Worm (Caenorhabditis elegans) whole organism, L4 larva: ENCODE measurements around the gene T23B12.11.

Experiments used
- F10B5.3 ChIP-seq: sonication (generic microtip); optimal IDR thresholded peaks from 2 replicates; lab custom pipeline; 2016; ENCODE audit warnings: mild to moderate bottlenecking, missing genetic modification characterization, missing compliant biosample characterization
- F37D6.2 ChIP-seq: sonication (generic microtip); optimal IDR thresholded peaks from 2 replicates; lab custom pipeline; 2016; ENCODE audit warnings: mild to moderate bottlenecking, missing genetic modification characterization, missing compliant biosample characterization
- F44E2.7 ChIP-seq: fragments of 200-800 bp; sonication (Bioruptor generic); IDR thresholded peaks from 2 replicates; pipeline ENCODE4 v2.1.2; 2022; ENCODE audit warnings: missing genetic modification characterization, missing compliant biosample characterization
- ZK337.2 ChIP-seq: fragments of 200-800 bp; sonication (Bioruptor generic); IDR thresholded peaks from 2 replicates; pipeline ENCODE4 v1.3.6; 2022; ENCODE audit warnings: missing genetic modification reagents, missing genetic modification characterization, missing compliant biosample characterization
- ama-1 ChIP-seq: fragments of 150-350 bp; optimal IDR thresholded peaks from 2 replicates; lab custom pipeline; 2014; ENCODE audit warnings: inconsistent platforms, mixed read lengths
- attf-4 ChIP-seq: sonication (generic microtip); optimal IDR thresholded peaks from 3 replicates; lab custom pipeline; 2017; ENCODE audit warnings: missing biosample characterization, missing genetic modification characterization
- ceh-32 ChIP-seq: sonication (generic microtip); optimal IDR thresholded peaks from 2 replicates; lab custom pipeline; 2016; ENCODE audit warnings: mild to moderate bottlenecking, missing genetic modification characterization, missing compliant biosample characterization; ENCODE audit not compliant: poor library complexity
- ceh-62 ChIP-seq: sonication (generic microtip); optimal IDR thresholded peaks from 2 replicates; lab custom pipeline; 2017; ENCODE audit warnings: missing biosample characterization, missing genetic modification characterization
- cey-2 ChIP-seq: sonication (generic microtip); optimal IDR thresholded peaks from 3 replicates; lab custom pipeline; 2017; ENCODE audit warnings: missing genetic modification characterization, mild to moderate bottlenecking, missing compliant biosample characterization, antibody characterized with exemption, borderline replicate concordance; ENCODE audit not compliant: insufficient read depth
- daf-16 ChIP-seq, 3 experiments: sonication (generic microtip); optimal IDR thresholded peaks; 2 replicates each; lab custom pipeline; 2016 to 2017; ENCODE audit warnings: missing genetic modification characterization in 3 of 3, missing genetic modification reagents in 3 of 3, mild to moderate bottlenecking in 2 of 3, missing compliant biosample characterization in 2 of 3, missing biosample characterization in 1 of 3, moderate library complexity in 1 of 3
- dve-1 ChIP-seq: sonication (generic microtip); optimal IDR thresholded peaks from 2 replicates; lab custom pipeline; 2017; ENCODE audit warnings: antibody characterized with exemption, mild to moderate bottlenecking, missing genetic modification characterization, missing compliant biosample characterization; ENCODE audit not compliant: insufficient read depth
- hlh-11 ChIP-seq: fragments of 200-800 bp; sonication (Bioruptor generic); optimal IDR thresholded peaks from 2 replicates; lab custom pipeline; 2018; ENCODE audit warnings: mild to moderate bottlenecking, missing genetic modification characterization, missing compliant biosample characterization
- hlh-30 ChIP-seq: sonication (generic microtip); optimal IDR thresholded peaks from 2 replicates; lab custom pipeline; 2017; ENCODE audit warnings: antibody characterized with exemption, mild to moderate bottlenecking, missing genetic modification characterization, missing compliant biosample characterization; ENCODE audit not compliant: insufficient read depth
- lin-39 ChIP-seq: fragments of 150-350 bp; optimal IDR thresholded peaks from 2 replicates; lab custom pipeline; 2014; ENCODE audit warnings: missing biosample characterization, missing genetic modification reagents, missing genetic modification characterization
- madf-5 ChIP-seq, 2 experiments: fragments of 200-800 bp; sonication (Bioruptor generic); IDR thresholded peaks; 2 replicates each; pipeline ENCODE4 v1.3.6; 2022; ENCODE audit warnings: missing compliant biosample characterization in 2 of 2, missing genetic modification characterization in 2 of 2
- mxl-3 ChIP-seq: fragments of 200-800 bp; sonication (Bioruptor generic); optimal IDR thresholded peaks from 2 replicates; lab custom pipeline; 2018; ENCODE audit warnings: mild to moderate bottlenecking, missing genetic modification characterization, missing compliant biosample characterization
- nhr-102 ChIP-seq: sonication (generic microtip); optimal IDR thresholded peaks from 2 replicates; lab custom pipeline; 2016; ENCODE audit warnings: mild to moderate bottlenecking, missing genetic modification characterization, moderate library complexity, missing compliant biosample characterization
- nhr-111 ChIP-seq: fragments of 200-800 bp; sonication (Bioruptor generic); optimal IDR thresholded peaks from 2 replicates; lab custom pipeline; 2018; ENCODE audit warnings: mild to moderate bottlenecking, missing genetic modification characterization, missing compliant biosample characterization
- nhr-28 ChIP-seq: fragments of 150-350 bp; optimal IDR thresholded peaks from 2 replicates; lab custom pipeline; 2014; ENCODE audit warnings: missing biosample characterization, missing genetic modification characterization
- nhr-48 ChIP-seq: sonication (generic microtip); optimal IDR thresholded peaks from 2 replicates; lab custom pipeline; 2016; ENCODE audit warnings: mild to moderate bottlenecking, missing genetic modification characterization, missing compliant biosample characterization
- pha-4 ChIP-seq, 2 experiments: fragments of 150-350 bp in 1 of 2; fragments of 200-800 bp in 1 of 2; sonication (Bioruptor generic) in 1 of 2; IDR thresholded peaks in 1 of 2; optimal IDR thresholded peaks in 1 of 2; 2 replicates each; pipeline versions ENCODE4 v1.3.6 to Lab custom; 2014 to 2022; ENCODE audit warnings: missing genetic modification characterization in 2 of 2, missing genetic modification reagents in 2 of 2, missing biosample characterization in 1 of 2, missing compliant biosample characterization in 1 of 2
- pqm-1 ChIP-seq: sonication (generic microtip); optimal IDR thresholded peaks from 2 replicates; lab custom pipeline; 2017; ENCODE audit warnings: missing biosample characterization, missing genetic modification characterization
- set-16 ChIP-seq: fragments of 200-800 bp; sonication (Bioruptor generic); IDR thresholded peaks from 2 replicates; pipeline ENCODE4 v1.3.6; 2022; ENCODE audit warnings: missing genetic modification reagents, missing genetic modification characterization, missing compliant biosample characterization
- skn-1 ChIP-seq: fragments of 150-350 bp; optimal IDR thresholded peaks from 2 replicates; lab custom pipeline; 2014; ENCODE audit warnings: missing biosample characterization, missing genetic modification characterization
- unc-62 ChIP-seq, 3 experiments: fragments of 150-350 bp in 1 of 3; sonication (generic microtip); optimal IDR thresholded peaks in 2 of 3; peaks in 1 of 3; 1 replicate in 1 of 3; 2 replicates in 2 of 3; lab custom pipeline; 2014 to 2017; ENCODE audit warnings: missing biosample characterization in 3 of 3, missing genetic modification characterization in 3 of 3, missing genetic modification reagents in 3 of 3, missing genotype in 1 of 3

Gene T23B12.11

ce11 chrV:8454995-8455446 lies at the start of gene T23B12.11:
T23B12.11 (plus strand) TSS chrV:8455396.
- TF ChIP-seq set-16 (GFP tag; lab: Robert Waterston, UW) (no peak), F37D6.2 (tag; lab: Kevin White, UChicago) (no peak), attf-4 (no peak), F10B5.3 (tag; lab: Kevin White, UChicago) (no peak), lin-39 (tag; lab: Kevin White, UChicago) (no peak), F44E2.7 (GFP tag; lab: Robert Waterston, UW) (no peak), pqm-1 (tag; lab: Kevin White, UChicago) (no peak), daf-16 (GFP tag; optimal IDR thresholded peaks at IDR 0.05; lab: Kevin White, UChicago) (no peak), daf-16 (tag; optimal IDR thresholded peaks at IDR 0.05; lab: Kevin White, UChicago) (no peak)

- TF ChIP-seq madf-5 (GFP tag; IDR thresholded peaks at IDR 0.05; lab: Robert Waterston, UW) (no peak), nhr-28 (tag; lab: Kevin White, UChicago) (no peak)
Measured at ce11 chrV:8406155-8406554, 49.0 kb upstream of the T23B12.11 start.

ce11 chrV:8406911-8407310 lies 48.3 kb upstream of the T23B12.11 start:
- TF ChIP-seq dve-1 (tag; lab: Kevin White, UChicago) (peak; percentile 27), cey-2 (tag; lab: Kevin White, UChicago) (peak; percentile 78), nhr-48 (tag; lab: Kevin White, UChicago) (peak; percentile 35), daf-16 (GFP tag; optimal IDR thresholded peaks at IDR 0.05; lab: Kevin White, UChicago) (no peak), daf-16 (tag; optimal IDR thresholded peaks at IDR 0.05; lab: Kevin White, UChicago) (peak; percentile 54), ceh-32 (tag; lab: Kevin White, UChicago) (no peak), nhr-28 (tag; lab: Kevin White, UChicago) (peak; percentile 11), mxl-3 (peak; percentile 16), hlh-11 (tag; lab: Kevin White, UChicago) (peak; percentile 18), nhr-111 (GFP tag; lab: Kevin White, UChicago) (no peak), skn-1 (no peak), unc-62 (GFP tag; optimal IDR thresholded peaks at IDR 0.05 in 1 of 2; lab: Kevin White, UChicago) (peak in 1 of 2 experiments; percentile 90), unc-62 (tag; optimal IDR thresholded peaks at IDR 0.05; lab: Kevin White, UChicago) (no peak), pha-4 (GFP tag; IDR thresholded peaks at IDR 0.05; lab: Robert Waterston, UW) (no peak), pha-4 (tag; optimal IDR thresholded peaks at IDR 0.05; lab: Kevin White, UChicago) (peak; percentile 35), hlh-30 (tag; lab: Kevin White, UChicago) (peak; percentile 43), ceh-62 (tag; lab: Kevin White, UChicago) (no peak)

DNA sequence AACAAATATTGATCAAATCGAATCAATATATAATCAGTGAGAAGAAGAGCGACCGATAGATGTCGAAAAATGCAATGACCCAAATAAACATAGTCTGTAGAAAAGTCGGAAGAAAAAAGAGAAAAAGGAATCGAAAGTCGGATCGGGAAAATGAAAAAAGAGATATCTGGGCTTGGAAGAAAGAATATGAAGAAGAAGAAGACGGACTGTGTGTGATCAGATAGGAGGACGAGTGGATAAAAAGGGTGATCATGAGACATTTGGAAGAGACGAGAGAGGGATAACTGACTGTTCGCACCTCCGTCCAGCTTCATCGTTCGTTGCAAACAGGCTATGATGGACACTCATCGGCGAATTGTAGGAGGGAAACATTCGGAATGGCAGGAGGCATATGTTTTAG lies 45.6 kb upstream of the T23B12.11 start:
- TF ChIP-seq nhr-102 (tag; lab: Kevin White, UChicago) (no peak), hlh-11 (tag; lab: Kevin White, UChicago) (peak; percentile 67), nhr-28 (tag; lab: Kevin White, UChicago) (peak; percentile 26), ZK337.2 (GFP tag; lab: Robert Waterston, UW) (no peak), unc-62 (GFP tag; optimal IDR thresholded peaks at IDR 0.05 in 1 of 2; lab: Kevin White, UChicago) (peak in 1 of 2 experiments; percentile 37), unc-62 (tag; optimal IDR thresholded peaks at IDR 0.05; lab: Kevin White, UChicago) (no peak), hlh-30 (tag; lab: Kevin White, UChicago) (peak; percentile 37), mxl-3 (peak; percentile 55)

DNA sequence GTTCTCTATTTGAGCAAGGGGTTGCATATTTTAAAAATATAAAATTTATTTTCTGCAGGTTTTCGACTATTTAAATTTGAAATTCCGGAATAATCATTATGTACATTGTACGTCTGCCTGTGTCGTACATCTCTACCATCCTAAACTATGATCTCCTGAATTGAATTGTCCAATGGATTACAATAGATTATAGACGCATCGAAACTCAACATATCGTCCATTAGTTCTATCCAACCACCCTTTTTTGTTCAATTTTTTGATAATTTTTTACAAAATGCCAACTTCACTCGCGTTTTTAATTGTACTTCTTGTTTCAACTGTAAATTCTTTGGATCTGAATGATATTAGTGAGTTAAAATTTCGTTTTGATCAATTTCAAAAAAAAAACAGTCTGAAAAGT lies 44.8 kb upstream of the T23B12.11 start, which contains the start of gene F52E1.2:
TSS of gene F52E1.2 (plus strand) at position 190 of the 400 bp plus-strand sequence.
- TF ChIP-seq unc-62 (GFP tag; optimal IDR thresholded peaks at IDR 0.05 in 1 of 2; lab: Kevin White, UChicago) (peak in 1 of 2 experiments; percentile 93), unc-62 (tag; optimal IDR thresholded peaks at IDR 0.05; lab: Kevin White, UChicago) (no peak), nhr-28 (tag; lab: Kevin White, UChicago) (no peak), ama-1 (lab: Kevin White, UChicago) (no peak), lin-39 (tag; lab: Kevin White, UChicago) (no peak)
